Worm (Caenorhabditis elegans) whole organism, L4 larva: Measurements from ENCODE around the gene C16C8.22.

Source experiments
- F37D6.2 ChIP-seq: sonication (generic microtip); optimal IDR thresholded peaks from 2 replicates; lab custom pipeline; 2016; ENCODE audit warnings: mild to moderate bottlenecking, missing genetic modification characterization, missing compliant biosample characterization
- Y105C5A.15 ChIP-seq: fragments of 200-800 bp; sonication (Bioruptor generic); IDR thresholded peaks from 2 replicates; pipeline ENCODE4 v1.3.6; 2022; ENCODE audit warnings: missing genetic modification characterization, missing compliant biosample characterization
- Y5F2A.4 ChIP-seq: fragments of 200-800 bp; sonication (Bioruptor generic); optimal IDR thresholded peaks from 2 replicates; lab custom pipeline; 2018; ENCODE audit warnings: mild to moderate bottlenecking, missing genetic modification characterization, missing compliant biosample characterization
- aha-1 ChIP-seq: fragments of 150-350 bp; peaks from one replicate; lab custom pipeline; 2014; ENCODE audit warnings: missing biosample characterization, missing genetic modification characterization
- aly-2 ChIP-seq: sonication (generic microtip); optimal IDR thresholded peaks from 2 replicates; lab custom pipeline; 2018; ENCODE audit warnings: missing biosample characterization, missing genetic modification characterization
- ama-1 ChIP-seq: fragments of 150-350 bp; optimal IDR thresholded peaks from 2 replicates; lab custom pipeline; 2014; ENCODE audit warnings: inconsistent platforms, mixed read lengths
- ceh-32 ChIP-seq: sonication (generic microtip); optimal IDR thresholded peaks from 2 replicates; lab custom pipeline; 2016; ENCODE audit warnings: mild to moderate bottlenecking, missing genetic modification characterization, missing compliant biosample characterization; ENCODE audit not compliant: poor library complexity
- ceh-44 ChIP-seq: fragments of 200-800 bp; sonication (Bioruptor generic); IDR thresholded peaks from 2 replicates; pipeline ENCODE4 v1.3.6; 2022; ENCODE audit warnings: missing genetic modification reagents, missing genetic modification characterization, missing compliant biosample characterization
- daf-16 ChIP-seq, 3 experiments: sonication (generic microtip); optimal IDR thresholded peaks; 2 replicates each; lab custom pipeline; 2016 to 2017; ENCODE audit warnings: missing genetic modification characterization in 3 of 3, missing genetic modification reagents in 3 of 3, mild to moderate bottlenecking in 2 of 3, missing compliant biosample characterization in 2 of 3, missing biosample characterization in 1 of 3, moderate library complexity in 1 of 3
- dmd-6 ChIP-seq: fragments of 200-800 bp; sonication (Bioruptor generic); IDR thresholded peaks from 2 replicates; pipeline ENCODE4 v1.3.6; 2022; ENCODE audit warnings: missing genetic modification reagents, missing genetic modification characterization, missing compliant biosample characterization
- dpl-1 ChIP-seq: fragments of 150-350 bp; optimal IDR thresholded peaks from 2 replicates; lab custom pipeline; 2014; ENCODE audit warnings: missing biosample characterization, missing genetic modification reagents, missing genetic modification characterization
- egl-27 ChIP-seq: sonication (generic microtip); optimal IDR thresholded peaks from 3 replicates; lab custom pipeline; 2017; ENCODE audit warnings: missing biosample characterization, missing genetic modification reagents, missing genetic modification characterization
- fos-1 ChIP-seq: fragments of 150-350 bp; optimal IDR thresholded peaks from 2 replicates; lab custom pipeline; 2014; ENCODE audit warnings: missing biosample characterization, missing genetic modification characterization
- gei-8 ChIP-seq: fragments of 200-800 bp; sonication (Bioruptor generic); optimal IDR thresholded peaks from 2 replicates; lab custom pipeline; 2018; ENCODE audit warnings: mild to moderate bottlenecking, missing genetic modification characterization, missing compliant biosample characterization
- hlh-11 ChIP-seq: fragments of 200-800 bp; sonication (Bioruptor generic); optimal IDR thresholded peaks from 2 replicates; lab custom pipeline; 2018; ENCODE audit warnings: mild to moderate bottlenecking, missing genetic modification characterization, missing compliant biosample characterization
- hlh-30 ChIP-seq: sonication (generic microtip); optimal IDR thresholded peaks from 2 replicates; lab custom pipeline; 2017; ENCODE audit warnings: antibody characterized with exemption, mild to moderate bottlenecking, missing genetic modification characterization, missing compliant biosample characterization; ENCODE audit not compliant: insufficient read depth
- hmg-1.1 ChIP-seq: fragments of 200-800 bp; sonication (Bioruptor generic); IDR thresholded peaks from 2 replicates; pipeline ENCODE4 v1.3.6; 2022; ENCODE audit warnings: missing genetic modification reagents, missing genetic modification characterization, missing compliant biosample characterization
- lsy-2 ChIP-seq, 2 experiments: fragments of 150-350 bp in 1 of 2; sonication (generic microtip) in 1 of 2; optimal IDR thresholded peaks; 2 replicates each; lab custom pipeline; 2014 to 2017; ENCODE audit warnings: missing biosample characterization in 2 of 2, missing genetic modification characterization in 2 of 2
- mdl-1 ChIP-seq, 2 experiments: fragments of 150-350 bp in 1 of 2; sonication (generic microtip) in 1 of 2; optimal IDR thresholded peaks; 2 replicates each; lab custom pipeline; 2014 to 2017; ENCODE audit warnings: missing biosample characterization in 2 of 2, missing genetic modification characterization in 2 of 2
- mdt-29 ChIP-seq: fragments of 200-800 bp; sonication (Bioruptor generic); IDR thresholded peaks from 2 replicates; pipeline ENCODE4 v1.3.6; 2022; ENCODE audit warnings: missing genetic modification reagents, missing genetic modification characterization, missing compliant biosample characterization
- mes-2 ChIP-seq: sonication (generic microtip); optimal IDR thresholded peaks from 2 replicates; lab custom pipeline; 2016; ENCODE audit warnings: missing genotype, mild to moderate bottlenecking, missing genetic modification characterization, missing compliant biosample characterization; ENCODE audit not compliant: poor library complexity, severe bottlenecking
- nhr-10 ChIP-seq: fragments of 150-350 bp; optimal IDR thresholded peaks from 2 replicates; lab custom pipeline; 2014; ENCODE audit warnings: missing biosample characterization, missing genetic modification characterization
- nhr-102 ChIP-seq: sonication (generic microtip); optimal IDR thresholded peaks from 2 replicates; lab custom pipeline; 2016; ENCODE audit warnings: mild to moderate bottlenecking, missing genetic modification characterization, moderate library complexity, missing compliant biosample characterization
- nhr-25 ChIP-seq: sonication (generic microtip); optimal IDR thresholded peaks from 2 replicates; lab custom pipeline; 2017; ENCODE audit warnings: missing genetic modification characterization, mild to moderate bottlenecking, missing compliant biosample characterization, antibody characterized with exemption, moderate library complexity, borderline replicate concordance; ENCODE audit not compliant: insufficient read depth
- nhr-28 ChIP-seq: fragments of 150-350 bp; optimal IDR thresholded peaks from 2 replicates; lab custom pipeline; 2014; ENCODE audit warnings: missing biosample characterization, missing genetic modification characterization
- nhr-42 ChIP-seq: fragments of 200-800 bp; sonication (Bioruptor generic); IDR thresholded peaks from 2 replicates; pipeline ENCODE4 v1.3.6; 2022; ENCODE audit warnings: missing genetic modification characterization, missing compliant biosample characterization
- nhr-76 ChIP-seq: fragments of 150-350 bp; optimal IDR thresholded peaks from 2 replicates; lab custom pipeline; 2014; ENCODE audit warnings: missing biosample characterization, missing genetic modification characterization
- pha-4 ChIP-seq, 2 experiments: fragments of 150-350 bp in 1 of 2; fragments of 200-800 bp in 1 of 2; sonication (Bioruptor generic) in 1 of 2; IDR thresholded peaks in 1 of 2; optimal IDR thresholded peaks in 1 of 2; 2 replicates each; pipeline versions ENCODE4 v1.3.6 to Lab custom; 2014 to 2022; ENCODE audit warnings: missing genetic modification characterization in 2 of 2, missing genetic modification reagents in 2 of 2, missing biosample characterization in 1 of 2, missing compliant biosample characterization in 1 of 2
- php-3 ChIP-seq: fragments of 200-800 bp; sonication (Bioruptor generic); IDR thresholded peaks from 2 replicates; pipeline ENCODE4 v1.3.6; 2022; ENCODE audit warnings: missing genetic modification reagents, missing genetic modification characterization, missing compliant biosample characterization
- sdz-12 ChIP-seq: fragments of 200-800 bp; sonication (Bioruptor generic); optimal IDR thresholded peaks from 2 replicates; lab custom pipeline; 2018; ENCODE audit warnings: mild to moderate bottlenecking, missing genetic modification characterization, missing compliant biosample characterization
- set-16 ChIP-seq: fragments of 200-800 bp; sonication (Bioruptor generic); IDR thresholded peaks from 2 replicates; pipeline ENCODE4 v1.3.6; 2022; ENCODE audit warnings: missing genetic modification reagents, missing genetic modification characterization, missing compliant biosample characterization
- snpc-1.2 ChIP-seq: fragments of 200-800 bp; sonication (Bioruptor generic); IDR thresholded peaks from 2 replicates; pipeline ENCODE4 v1.3.6; 2022; ENCODE audit warnings: missing genetic modification reagents, missing genetic modification characterization, missing compliant biosample characterization
- snpc-4 ChIP-seq: fragments of 150-350 bp; optimal IDR thresholded peaks from 2 replicates; lab custom pipeline; 2014; ENCODE audit warnings: missing biosample characterization, missing genetic modification characterization
- tra-1 ChIP-seq: fragments of 200-800 bp; sonication (Bioruptor generic); IDR thresholded peaks from 2 replicates; pipeline ENCODE4 v1.3.6; 2022; ENCODE audit warnings: missing genetic modification reagents, missing genetic modification characterization, missing compliant biosample characterization
- unc-62 ChIP-seq, 3 experiments: fragments of 150-350 bp in 1 of 3; sonication (generic microtip); optimal IDR thresholded peaks in 2 of 3; peaks in 1 of 3; 1 replicate in 1 of 3; 2 replicates in 2 of 3; lab custom pipeline; 2014 to 2017; ENCODE audit warnings: missing biosample characterization in 3 of 3, missing genetic modification characterization in 3 of 3, missing genetic modification reagents in 3 of 3, missing genotype in 1 of 3
- zip-2 ChIP-seq: fragments of 150-350 bp; optimal IDR thresholded peaks from 2 replicates; lab custom pipeline; 2014; ENCODE audit warnings: missing biosample characterization, missing genetic modification characterization
- ztf-7 ChIP-seq: fragments of 150-350 bp; optimal IDR thresholded peaks from 2 replicates; lab custom pipeline; 2014; ENCODE audit warnings: missing biosample characterization, missing genetic modification characterization

The C16C8.22 gene

ce11 chrII:3439244-3439698 lies 3.8 kb downstream of the C16C8.22 start (continued):
- peak; percentile 86 for TF ChIP-seq mdt-29 (GFP tag; lab: Robert Waterston, UW)
- no peak for TF ChIP-seq snpc-4
- no peak for TF ChIP-seq nhr-42 (GFP tag; lab: Robert Waterston, UW)
- TF ChIP-seq nhr-10 (tag; lab: Kevin White, UChicago): no peak
- peak; percentile 50 for TF ChIP-seq nhr-102 (tag; lab: Kevin White, UChicago)
- no peak for TF ChIP-seq fos-1 (tag; lab: Kevin White, UChicago)
- TF ChIP-seq ceh-44 (GFP tag; lab: Robert Waterston, UW): peak; percentile 54; the same call in 1 of the 2 replicates
- peak; percentile 81 for TF ChIP-seq hlh-11 (tag; lab: Kevin White, UChicago)
- peak; percentile 84; the same call in 1 of the 2 replicates for TF ChIP-seq Y105C5A.15 (GFP tag; lab: Robert Waterston, UW)
- peak; percentile 63 to 90 for TF ChIP-seq daf-16 (GFP tag; optimal IDR thresholded peaks at IDR 0.05; lab: Kevin White, UChicago)
- TF ChIP-seq daf-16 (tag; optimal IDR thresholded peaks at IDR 0.05; lab: Kevin White, UChicago): peak; percentile 76
- TF ChIP-seq php-3 (GFP tag; lab: Robert Waterston, UW): peak; percentile 77
- TF ChIP-seq mdl-1 (tag; optimal IDR thresholded peaks at IDR 0.05; lab: Kevin White, UChicago): no peak
- TF ChIP-seq sdz-12 (GFP tag; lab: Kevin White, UChicago): peak; percentile 40
- no peak for TF ChIP-seq ama-1

- TF ChIP-seq hlh-11 (tag; lab: Kevin White, UChicago): peak; percentile 2
- TF ChIP-seq nhr-10 (tag; lab: Kevin White, UChicago): no peak
Measured at ce11 chrII:3438280-3438679, 4.8 kb downstream of the C16C8.22 start.

- TF ChIP-seq nhr-102 (tag; lab: Kevin White, UChicago) (no peak), set-16 (GFP tag; lab: Robert Waterston, UW) (peak; percentile 77), dpl-1 (GFP tag; lab: Kevin White, UChicago) (no peak), zip-2 (tag; lab: Kevin White, UChicago) (no peak)
Measured at ce11 chrII:3437393-3437792, 5.7 kb downstream of the C16C8.22 start.

- TF ChIP-seq hlh-30 (tag; lab: Kevin White, UChicago): no peak
Measured at ce11 chrII:3436412-3436811, 6.6 kb downstream of the C16C8.22 start, which contains the start of gene skpo-2. skpo-2 (minus strand) TSS chrII:3436512.

DNA sequence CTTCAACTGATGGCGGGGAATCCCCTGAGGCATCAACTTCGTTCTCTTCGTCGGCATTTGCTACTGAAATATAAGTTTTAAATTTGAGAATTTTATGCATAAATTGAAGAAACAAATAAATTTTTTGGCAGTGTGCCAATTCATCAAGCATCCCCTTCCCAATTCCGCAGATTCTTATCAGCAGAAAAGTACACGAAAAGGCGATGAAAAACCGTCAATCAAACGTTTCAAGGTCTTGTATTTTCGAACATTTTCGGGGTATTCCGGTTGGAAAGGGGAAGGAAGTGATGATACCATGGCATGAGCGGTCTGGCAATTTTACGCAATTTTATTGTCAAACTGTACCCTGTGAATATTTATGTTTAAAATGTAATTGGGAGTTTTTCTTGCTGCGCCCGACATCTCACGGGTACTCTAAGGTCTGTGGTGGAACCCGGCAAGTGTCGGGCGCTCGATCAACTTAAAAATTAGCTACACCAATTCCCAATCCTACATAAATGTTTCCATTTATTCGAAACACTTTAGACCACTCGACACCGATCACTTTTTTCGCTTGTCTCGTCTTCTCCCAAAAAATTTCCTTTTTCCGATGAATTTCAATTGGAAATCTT lies 8.1 kb downstream of the C16C8.22 start:
- peak in 1 of 2 experiments; percentile 30 for TF ChIP-seq unc-62 (GFP tag; optimal IDR thresholded peaks at IDR 0.05 in 1 of 2; lab: Kevin White, UChicago)
- no peak for TF ChIP-seq unc-62 (tag; optimal IDR thresholded peaks at IDR 0.05; lab: Kevin White, UChicago)
- no peak for TF ChIP-seq hmg-1.1 (GFP tag; lab: Robert Waterston, UW)
- peak; percentile 55 for TF ChIP-seq dmd-6 (GFP tag; lab: Robert Waterston, UW)
- TF ChIP-seq F37D6.2 (tag; lab: Kevin White, UChicago): no peak
- TF ChIP-seq snpc-4: peak; percentile 16
- no peak for TF ChIP-seq nhr-102 (tag; lab: Kevin White, UChicago)
- TF ChIP-seq nhr-28 (tag; lab: Kevin White, UChicago): peak; percentile 34
- TF ChIP-seq aha-1 (tag; lab: Kevin White, UChicago): no peak
- TF ChIP-seq nhr-25 (tag; lab: Kevin White, UChicago): peak; percentile 16
- TF ChIP-seq Y5F2A.4: no peak

DNA sequence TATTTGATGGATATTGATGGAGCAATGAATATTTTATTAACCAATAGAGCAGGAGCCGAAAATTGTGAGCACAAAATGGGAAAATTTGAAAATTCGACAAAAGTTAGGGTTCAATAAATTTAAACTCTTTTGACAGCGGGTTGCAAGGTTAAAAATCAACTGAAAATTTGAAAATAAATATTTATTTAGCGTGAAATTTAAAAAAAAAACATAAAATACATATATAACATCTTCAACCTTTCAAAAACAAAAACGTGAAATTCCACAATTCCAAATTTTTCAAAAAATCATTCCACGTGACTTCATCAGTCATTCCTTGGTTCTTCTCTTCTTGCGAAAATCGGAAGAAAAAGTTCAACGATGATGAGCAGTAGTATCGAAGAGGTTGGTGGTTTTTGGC lies 13.7 kb downstream of the C16C8.22 start, which contains the start of gene C16C8.18:
Gene C16C8.18 (plus strand): TSS at position 301 of the 400 bp plus-strand sequence.
- TF ChIP-seq tra-1 (no peak), lsy-2 (tag; optimal IDR thresholded peaks at IDR 0.05; lab: Kevin White, UChicago) (no peak), egl-27 (tag; lab: Kevin White, UChicago) (no peak), aly-2 (tag; lab: Kevin White, UChicago) (no peak), snpc-1.2 (no peak), gei-8 (GFP tag; lab: Kevin White, UChicago) (no peak), pha-4 (GFP tag; IDR thresholded peaks at IDR 0.05; lab: Robert Waterston, UW) (no peak), pha-4 (tag; optimal IDR thresholded peaks at IDR 0.05; lab: Kevin White, UChicago) (no peak), F37D6.2 (tag; lab: Kevin White, UChicago) (no peak), ceh-32 (tag; lab: Kevin White, UChicago) (no peak), unc-62 (GFP tag; optimal IDR thresholded peaks at IDR 0.05 in 1 of 2; lab: Kevin White, UChicago) (no peak), unc-62 (tag; optimal IDR thresholded peaks at IDR 0.05; lab: Kevin White, UChicago) (no peak), Y105C5A.15 (GFP tag; lab: Robert Waterston, UW) (no peak), mes-2 (tag; lab: Kevin White, UChicago) (no peak), ztf-7 (tag; lab: Kevin White, UChicago) (no peak), nhr-76 (no peak)
